Worm (Caenorhabditis elegans): ENCODE results near the gene faxc-2.

DNA sequence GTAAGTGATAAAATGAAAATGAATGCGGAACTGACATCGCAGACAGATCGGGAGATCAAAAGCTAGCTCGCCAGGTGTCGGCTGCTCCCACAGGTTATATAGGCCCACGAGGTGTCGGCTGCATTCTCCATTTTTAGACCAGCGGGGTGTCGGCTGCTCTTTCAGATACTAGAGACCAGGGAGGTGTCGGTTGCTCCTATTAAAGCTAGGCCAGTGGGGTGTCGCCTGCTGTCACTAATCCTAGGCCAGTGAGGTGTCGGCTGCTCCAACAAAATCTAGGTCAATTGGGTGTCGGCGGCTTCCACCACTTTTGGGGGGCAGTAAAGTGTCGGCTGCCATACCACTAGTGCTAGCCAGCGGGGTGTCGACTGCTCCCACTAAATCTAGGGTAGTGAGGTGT lies 19.2 kb upstream of the faxc-2 start:
- TF ChIP-seq blmp-1 (tag; optimal IDR thresholded peaks at IDR 0.05; ENCODE audit: insufficient read depth) = no peak
- no peak for TF ChIP-seq lin-39 (tag; optimal IDR thresholded peaks at IDR 0.05)

All from whole organism, L2 larva.